Fruit fly (Drosophila melanogaster): ENCODE data around the gene Lsd-2.

Gene Lsd-2

dm6 chrX:15074646-15075351, 1.2 kb downstream of the Lsd-2 start (continued):
- TF ChIP-seq kni (GFP tag; optimal IDR thresholded peaks at IDR 0.05) (peak; percentile 55), CG6175 (GFP tag; IDR thresholded peaks at IDR 0.05) (peak; percentile 71), CG4707 (GFP tag; optimal IDR thresholded peaks at IDR 0.05) (peak; percentile 41), nom (GFP tag; optimal IDR thresholded peaks at IDR 0.05) (peak; percentile 97), CG10366 (GFP tag; IDR thresholded peaks at IDR 0.05) (peak; percentile 90), ac (GFP tag; optimal IDR thresholded peaks at IDR 0.05) (no peak), CG11398 (GFP tag; optimal IDR thresholded peaks at IDR 0.05) (peak; percentile 84), knrl (GFP tag; IDR thresholded peaks at IDR 0.05; ENCODE audit: partially characterized antibody) (no peak), CG15514 (GFP tag; optimal IDR thresholded peaks at IDR 0.05) (peak; percentile 81), Oaz (GFP tag; IDR thresholded peaks at IDR 0.05) (peak; percentile 67), CG8359 (GFP tag; optimal IDR thresholded peaks at IDR 0.05; ENCODE audit: borderline replicate concordance) (peak; percentile 28), repo (GFP tag; optimal IDR thresholded peaks at IDR 0.05) (peak; percentile 88), Jarid2 (GFP tag; optimal IDR thresholded peaks at IDR 0.05) (peak; percentile 57), HLH4C (GFP tag; IDR thresholded peaks at IDR 0.05; ENCODE audit: partially characterized antibody) (no peak), Dek (tag; optimal IDR thresholded peaks at IDR 0.05) (peak; percentile 80), Trl (optimal IDR thresholded peaks at IDR 0.05) (peak; percentile 52 to 73), Trl (GFP tag; optimal IDR thresholded peaks at IDR 0.05) (peak; percentile 93), Camta (GFP tag; optimal IDR thresholded peaks at IDR 0.05) (peak; percentile 91), CG2129 (GFP tag; IDR thresholded peaks at IDR 0.05; ENCODE audit: partially characterized antibody) (no peak), CG14860 (GFP tag; IDR thresholded peaks at IDR 0.05; ENCODE audit: partially characterized antibody) (no peak), CG4282 (GFP tag; optimal IDR thresholded peaks at IDR 0.05) (peak; percentile 86), Sry-δ (GFP tag; optimal IDR thresholded peaks at IDR 0.05) (peak; percentile 65), Rx (GFP tag; IDR thresholded peaks at IDR 0.05) (peak; percentile 84), CG1832 (GFP tag; optimal IDR thresholded peaks at IDR 0.05) (no peak), al (GFP tag; IDR thresholded peaks at IDR 0.05) (peak; percentile 85), kah (GFP tag; optimal IDR thresholded peaks at IDR 0.05) (peak; percentile 77), CG2889 (GFP tag; IDR thresholded peaks at IDR 0.05) (peak; percentile 81), CG17802 (tag; optimal IDR thresholded peaks at IDR 0.05) (peak; percentile 52), yki (optimal IDR thresholded peaks at IDR 0.05) (no peak), CG17829 (tag; optimal IDR thresholded peaks at IDR 0.05) (peak; percentile 81), Dll (GFP tag; IDR thresholded peaks at IDR 0.05; ENCODE audit: partially characterized antibody) (no peak), sqz (GFP tag; optimal IDR thresholded peaks at IDR 0.05) (peak; percentile 14), hb (GFP tag; IDR thresholded peaks at IDR 0.05; ENCODE audit: partially characterized antibody) (no peak), BEAF-32 (GFP tag; optimal IDR thresholded peaks at IDR 0.05) (peak; percentile 11), CG17328 (GFP tag; IDR thresholded peaks at IDR 0.05) (peak; percentile 83), br (optimal IDR thresholded peaks at IDR 0.05) (no peak), ase (GFP tag; IDR thresholded peaks at IDR 0.05) (peak; percentile 83), Sox102F (GFP tag; optimal IDR thresholded peaks at IDR 0.05) (peak; percentile 85), CG8290 (GFP tag; optimal IDR thresholded peaks at IDR 0.05) (peak; percentile 84), CG8290 (tag; optimal IDR thresholded peaks at IDR 0.05) (peak in 1 of 2 experiments; percentile 96), CG14965 (GFP tag; optimal IDR thresholded peaks at IDR 0.05; ENCODE audit: borderline replicate concordance) (peak; percentile 57), CG10462 (GFP tag; optimal IDR thresholded peaks at IDR 0.05) (peak; percentile 63), CG32532 (GFP tag; IDR thresholded peaks at IDR 0.05) (peak; percentile 90), CG17186 (GFP tag; optimal IDR thresholded peaks at IDR 0.05) (peak; percentile 52), Gug (GFP tag; IDR thresholded peaks at IDR 0.05) (peak; percentile 98), CG11504 (tag; optimal IDR thresholded peaks at IDR 0.05) (peak; percentile 91), Lim3 (GFP tag; IDR thresholded peaks at IDR 0.05) (no peak), unc-4 (GFP tag; IDR thresholded peaks at IDR 0.05; ENCODE audit: partially characterized antibody) (no peak), trh (GFP tag; optimal IDR thresholded peaks at IDR 0.05) (peak; percentile 64), Nf-YB (GFP tag; optimal IDR thresholded peaks at IDR 0.05) (peak; percentile 64)
